Fruit fly (Drosophila melanogaster): ENCODE measurements around the gene M1BP.

Gene M1BP

DNA sequence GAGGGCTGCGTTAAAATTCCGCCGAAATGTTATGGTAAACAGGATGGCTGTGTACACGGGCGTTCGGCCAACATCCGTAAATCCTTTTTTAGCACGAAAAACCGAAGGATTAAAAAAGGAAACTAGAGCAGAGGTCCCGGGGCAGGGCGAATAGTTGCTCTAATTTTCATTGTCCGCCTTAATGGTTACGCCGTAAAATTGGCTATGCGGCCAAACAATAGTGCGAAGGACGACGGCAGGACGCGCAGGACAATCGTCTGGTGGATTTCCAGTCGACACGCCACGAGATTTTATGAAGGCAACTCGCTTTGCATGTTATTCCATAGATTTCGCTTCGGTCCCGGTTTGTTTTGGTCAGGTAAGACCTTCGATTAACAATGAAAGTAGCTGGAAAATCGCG, 30.8 kb downstream of the M1BP start:
- TF ChIP-seq D (optimal IDR thresholded peaks at IDR 0.05) (peak; percentile 73), D (GFP tag; optimal IDR thresholded peaks at IDR 0.05) (no peak), CG6813 (GFP tag; optimal IDR thresholded peaks at IDR 0.05) (no peak), CG15479 (GFP tag; optimal IDR thresholded peaks at IDR 0.05) (peak; percentile 64), tll (GFP tag; optimal IDR thresholded peaks at IDR 0.05) (peak in 1 of 2 experiments; percentile 4), NC2α (GFP tag; optimal IDR thresholded peaks at IDR 0.05) (no peak), z (GFP tag; IDR thresholded peaks at IDR 0.05) (no peak), CG12071 (GFP tag; optimal IDR thresholded peaks at IDR 0.05) (no peak), cad (GFP tag; optimal IDR thresholded peaks at IDR 0.05) (peak; percentile 79)

DNA sequence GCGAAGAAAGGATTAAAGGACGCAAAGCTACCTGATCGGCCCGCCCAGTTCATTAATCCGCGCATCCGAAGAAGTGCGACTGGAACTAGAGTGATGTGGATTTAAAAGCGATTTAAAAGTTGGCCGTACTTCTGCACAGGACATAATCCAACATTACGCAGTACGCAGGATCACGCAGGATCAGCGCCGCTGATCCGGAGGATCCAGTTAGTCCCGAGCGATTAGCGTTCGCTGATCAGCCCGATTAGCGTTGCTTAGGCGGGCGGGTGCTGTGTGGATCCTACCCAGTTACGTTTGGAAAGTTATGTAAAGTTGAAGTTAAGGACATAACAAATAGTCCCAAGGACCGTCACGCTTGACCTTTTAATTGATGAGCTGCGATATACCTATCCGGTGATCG, 32.3 kb downstream of the M1BP start:
- no peak for TF ChIP-seq Hmx (GFP tag; optimal IDR thresholded peaks at IDR 0.05)
- TF ChIP-seq CG10274 (GFP tag; optimal IDR thresholded peaks at IDR 0.05): no peak
- TF ChIP-seq tll (GFP tag; optimal IDR thresholded peaks at IDR 0.05): peak in 1 of 2 experiments; percentile 93
- TF ChIP-seq CG15479 (GFP tag; optimal IDR thresholded peaks at IDR 0.05): peak; percentile 88
- peak; percentile 76 for TF ChIP-seq zen (tag; optimal IDR thresholded peaks at IDR 0.05)

DNA sequence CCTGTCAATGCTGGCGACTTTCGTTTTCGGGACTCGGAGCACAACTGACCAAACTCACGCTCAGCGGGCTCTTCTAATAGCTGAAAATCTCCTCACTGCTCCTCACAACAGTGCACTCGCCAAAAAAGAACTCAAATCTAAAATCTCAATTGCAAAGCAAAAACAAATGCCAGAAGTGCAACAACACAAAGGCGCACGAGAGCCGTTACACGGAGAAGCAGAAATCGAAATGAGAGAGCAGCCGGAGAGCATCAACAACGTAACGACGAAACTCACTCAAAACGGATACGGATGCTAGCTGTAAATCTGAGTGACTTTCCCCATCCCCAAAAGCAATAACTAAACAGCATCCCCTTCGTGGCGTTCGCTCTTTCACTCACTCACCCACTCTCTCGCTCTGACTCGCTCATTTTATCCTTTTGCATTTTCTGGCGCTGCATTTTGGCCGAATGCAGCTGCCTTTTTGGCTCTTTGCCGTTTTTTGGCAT, 33.7 kb downstream of the M1BP start, which contains the start of gene hb:
Gene hb (minus strand): TSS at position 51 of the 488 bp plus-strand sequence.
- TF ChIP-seq z (GFP tag; IDR thresholded peaks at IDR 0.05): peak; percentile 97
- TF ChIP-seq CG2712 (tag; optimal IDR thresholded peaks at IDR 0.05): no peak
- TF ChIP-seq CG32767 (GFP tag; IDR thresholded peaks at IDR 0.05): no peak
- no peak for TF ChIP-seq Ssrp (tag; optimal IDR thresholded peaks at IDR 0.05)
- no peak for TF ChIP-seq CG15011 (GFP tag; optimal IDR thresholded peaks at IDR 0.05)
- 0 out of 2 replicates have a peak, but pooled peaks have one; percentile 30 for TF ChIP-seq bbx (GFP tag; IDR thresholded peaks at IDR 0.05; ENCODE audit: partially characterized antibody)
- peak; percentile 27; the same call in 1 of the 3 replicates for TF ChIP-seq CG16813 (GFP tag; IDR thresholded peaks at IDR 0.05; ENCODE audit: partially characterized antibody)
- peak; percentile 45 to 81 for TF ChIP-seq Trl (optimal IDR thresholded peaks at IDR 0.05)
- no peak for TF ChIP-seq Trl (GFP tag; optimal IDR thresholded peaks at IDR 0.05)
- no peak for TF ChIP-seq Atf-2 (GFP tag; optimal IDR thresholded peaks at IDR 0.05)
- TF ChIP-seq CG14441 (GFP tag; IDR thresholded peaks at IDR 0.05): no peak
- no peak for TF ChIP-seq Hr3 (GFP tag; optimal IDR thresholded peaks at IDR 0.05)
- TF ChIP-seq CG10431 (GFP tag; optimal IDR thresholded peaks at IDR 0.05): no peak
- peak; percentile 20 for TF ChIP-seq CG1832 (GFP tag; optimal IDR thresholded peaks at IDR 0.05)
- no peak for TF ChIP-seq kah (GFP tag; optimal IDR thresholded peaks at IDR 0.05)
- TF ChIP-seq MBD-R2 (GFP tag; IDR thresholded peaks at IDR 0.05): no peak
- TF ChIP-seq Nf-YB (GFP tag; optimal IDR thresholded peaks at IDR 0.05): peak; percentile 4
- TF ChIP-seq Atf3 (GFP tag; optimal IDR thresholded peaks at IDR 0.05): no peak
- peak; percentile 70; the same call in 1 of the 2 replicates for TF ChIP-seq CG4360 (GFP tag; IDR thresholded peaks at IDR 0.05)
- no peak for TF ChIP-seq CG17361 (GFP tag; IDR thresholded peaks at IDR 0.05)
- no peak for TF ChIP-seq disco-r (GFP tag; optimal IDR thresholded peaks at IDR 0.05)
- TF ChIP-seq CG32772 (GFP tag; IDR thresholded peaks at IDR 0.05): no peak
- TF ChIP-seq CG2120 (GFP tag; optimal IDR thresholded peaks at IDR 0.05): no peak
- no peak for TF ChIP-seq CG17568 (GFP tag; optimal IDR thresholded peaks at IDR 0.05)
- no peak for TF ChIP-seq zfh2 (GFP tag; optimal IDR thresholded peaks at IDR 0.05)
- no peak for TF ChIP-seq CG6791 (GFP tag; IDR thresholded peaks at IDR 0.05; ENCODE audit: partially characterized antibody)

Data from whole organism, embryonic.